Worm (Caenorhabditis elegans) whole organism, L3 larva: ENCODE results near the gene mfsd-6.
A peak's percentile ranks its signal among the peaks of the same experiment; 100 is the strongest.

ENCODE experiments used
- ZK546.5 ChIP-seq: sonication (generic microtip); optimal IDR thresholded peaks from 2 replicates; lab custom pipeline; 2017; ENCODE audit warnings: missing biosample characterization, missing genetic modification characterization
- aly-2 ChIP-seq: fragments of 150-350 bp; optimal IDR thresholded peaks from 2 replicates; lab custom pipeline; 2014; ENCODE audit warnings: missing biosample characterization, missing genetic modification characterization
- ama-1 ChIP-seq: fragments of 150-350 bp; optimal IDR thresholded peaks from 2 replicates; lab custom pipeline; 2018
- ceh-28 ChIP-seq: fragments of 150-350 bp; optimal IDR thresholded peaks from 2 replicates; lab custom pipeline; 2014; ENCODE audit warnings: missing biosample characterization, missing genetic modification reagents, missing genetic modification characterization
- ceh-82 ChIP-seq: fragments of 150-350 bp; optimal IDR thresholded peaks from 2 replicates; lab custom pipeline; 2014; ENCODE audit warnings: missing biosample characterization, missing genetic modification characterization
- ceh-9 ChIP-seq: sonication (generic microtip); optimal IDR thresholded peaks from 2 replicates; lab custom pipeline; 2018; ENCODE audit warnings: missing biosample characterization, missing genetic modification characterization
- daf-12 ChIP-seq: fragments of 150-350 bp; optimal IDR thresholded peaks from 2 replicates; lab custom pipeline; 2014; ENCODE audit warnings: missing biosample characterization, missing genetic modification reagents, missing genetic modification characterization
- egl-27 ChIP-seq: sonication (generic microtip); optimal IDR thresholded peaks from 4 replicates; lab custom pipeline; 2017; ENCODE audit warnings: missing biosample characterization, missing genetic modification reagents, missing genetic modification characterization
- elt-1 ChIP-seq: fragments of 150-350 bp; optimal IDR thresholded peaks from 2 replicates; lab custom pipeline; 2014; ENCODE audit warnings: missing biosample characterization, missing genetic modification characterization
- elt-2 ChIP-seq: sonication (generic microtip); optimal IDR thresholded peaks from 2 replicates; lab custom pipeline; 2016; ENCODE audit warnings: missing genetic modification reagents, mild to moderate bottlenecking, missing genetic modification characterization, missing compliant biosample characterization
- elt-3 ChIP-seq, 3 experiments: fragments of 150-350 bp in 1 of 3; sonication (generic microtip) in 2 of 3; optimal IDR thresholded peaks; 2 replicates in 2 of 3; 4 replicates in 1 of 3; lab custom pipeline; 2014 to 2017; ENCODE audit warnings: missing biosample characterization in 3 of 3, missing genetic modification characterization in 3 of 3
- eor-1 ChIP-seq, 2 experiments: fragments of 150-350 bp; optimal IDR thresholded peaks; 2 replicates each; lab custom pipeline; 2014 to 2018; ENCODE audit warnings: missing biosample characterization in 2 of 2, missing genetic modification characterization in 2 of 2
- fkh-2 ChIP-seq: fragments of 150-350 bp; optimal IDR thresholded peaks from 2 replicates; lab custom pipeline; 2014; ENCODE audit warnings: missing biosample characterization, missing genetic modification reagents, missing genetic modification characterization
- fos-1 ChIP-seq: fragments of 150-350 bp; optimal IDR thresholded peaks from 2 replicates; lab custom pipeline; 2014; ENCODE audit warnings: missing biosample characterization, missing genetic modification characterization
- hmg-11 ChIP-seq: sonication (generic microtip); optimal IDR thresholded peaks from 2 replicates; lab custom pipeline; 2016; ENCODE audit warnings: missing genetic modification characterization, missing compliant biosample characterization
- jun-1 ChIP-seq: fragments of 150-350 bp; optimal IDR thresholded peaks from 2 replicates; lab custom pipeline; 2014; ENCODE audit warnings: missing biosample characterization, missing genetic modification reagents, missing genetic modification characterization
- lin-15B ChIP-seq: fragments of 150-350 bp; optimal IDR thresholded peaks from 2 replicates; lab custom pipeline; 2014; ENCODE audit warnings: missing biosample characterization, missing genetic modification characterization
- lin-39 ChIP-seq: fragments of 150-350 bp; optimal IDR thresholded peaks from 2 replicates; lab custom pipeline; 2018; ENCODE audit warnings: missing biosample characterization, missing genetic modification reagents, missing genetic modification characterization
- lsy-12 ChIP-seq: sonication (generic microtip); optimal IDR thresholded peaks from 2 replicates; lab custom pipeline; 2016; ENCODE audit warnings: mild to moderate bottlenecking, missing genetic modification characterization, missing compliant biosample characterization
- mdl-1 ChIP-seq: fragments of 150-350 bp; optimal IDR thresholded peaks from 2 replicates; lab custom pipeline; 2014; ENCODE audit warnings: missing biosample characterization, missing genetic modification characterization
- mml-1 ChIP-seq: fragments of 150-350 bp; sonication (generic microtip); optimal IDR thresholded peaks from 3 replicates; lab custom pipeline; 2014; ENCODE audit warnings: missing biosample characterization, missing genetic modification characterization
- nfya-1 ChIP-seq: sonication (generic microtip); optimal IDR thresholded peaks from 2 replicates; lab custom pipeline; 2017; ENCODE audit warnings: missing genetic modification characterization, mild to moderate bottlenecking, missing compliant biosample characterization, antibody characterized with exemption, moderate library complexity; ENCODE audit not compliant: insufficient read depth
- nhr-11 ChIP-seq: fragments of 150-350 bp; optimal IDR thresholded peaks from 2 replicates; lab custom pipeline; 2014; ENCODE audit warnings: missing biosample characterization, missing genetic modification characterization
- nhr-12 ChIP-seq: fragments of 150-350 bp; optimal IDR thresholded peaks from 2 replicates; lab custom pipeline; 2014; ENCODE audit warnings: missing biosample characterization, missing genetic modification characterization
- nhr-23 ChIP-seq: fragments of 150-350 bp; optimal IDR thresholded peaks from 2 replicates; lab custom pipeline; 2014; ENCODE audit warnings: missing biosample characterization, missing genetic modification reagents, missing genetic modification characterization
- nhr-237 ChIP-seq: fragments of 150-350 bp; optimal IDR thresholded peaks from 2 replicates; lab custom pipeline; 2014; ENCODE audit warnings: missing biosample characterization, missing genetic modification characterization
- nhr-25 ChIP-seq: sonication (generic microtip); optimal IDR thresholded peaks from 2 replicates; lab custom pipeline; 2017; ENCODE audit warnings: missing biosample characterization, missing genetic modification characterization
- nhr-28 ChIP-seq: fragments of 150-350 bp; optimal IDR thresholded peaks from 2 replicates; lab custom pipeline; 2014; ENCODE audit warnings: missing biosample characterization, missing genetic modification characterization
- nhr-43 ChIP-seq: sonication (generic microtip); optimal IDR thresholded peaks from 2 replicates; lab custom pipeline; 2016; ENCODE audit warnings: mild to moderate bottlenecking, missing genetic modification characterization, missing compliant biosample characterization; ENCODE audit not compliant: poor library complexity, severe bottlenecking
- nhr-76 ChIP-seq: fragments of 150-350 bp; sonication (generic microtip); optimal IDR thresholded peaks from 5 replicates; lab custom pipeline; 2014; ENCODE audit warnings: missing biosample characterization, missing genetic modification characterization
- nhr-77 ChIP-seq: fragments of 150-350 bp; optimal IDR thresholded peaks from 2 replicates; lab custom pipeline; 2014; ENCODE audit warnings: missing biosample characterization, missing genetic modification characterization
- pha-4 ChIP-seq: fragments of 150-350 bp; optimal IDR thresholded peaks from 2 replicates; lab custom pipeline; 2014; ENCODE audit warnings: missing biosample characterization, missing genetic modification reagents, missing genetic modification characterization
- sea-2 ChIP-seq: fragments of 150-350 bp; sonication (generic microtip); optimal IDR thresholded peaks from 4 replicates; lab custom pipeline; 2014; ENCODE audit warnings: missing biosample characterization, missing genetic modification reagents, missing genetic modification characterization
- snpc-4 ChIP-seq: fragments of 150-350 bp; optimal IDR thresholded peaks from 2 replicates; lab custom pipeline; 2014; ENCODE audit warnings: missing biosample characterization, missing genetic modification characterization
- tbx-2 ChIP-seq: sonication (generic microtip); optimal IDR thresholded peaks from 2 replicates; lab custom pipeline; 2016; ENCODE audit warnings: mild to moderate bottlenecking, missing genetic modification characterization, missing compliant biosample characterization
- unc-39 ChIP-seq: sonication (generic microtip); optimal IDR thresholded peaks from 4 replicates; lab custom pipeline; 2017; ENCODE audit warnings: missing biosample characterization, missing genetic modification characterization
- unc-62 ChIP-seq: fragments of 150-350 bp; sonication (generic microtip); optimal IDR thresholded peaks from 4 replicates; lab custom pipeline; 2014; ENCODE audit warnings: missing biosample characterization, missing genetic modification reagents, missing genetic modification characterization
- ztf-11 ChIP-seq: fragments of 150-350 bp; optimal IDR thresholded peaks from 2 replicates; lab custom pipeline; 2014; ENCODE audit warnings: missing biosample characterization, missing genetic modification characterization
- ztf-4 ChIP-seq: fragments of 150-350 bp; optimal IDR thresholded peaks from 2 replicates; lab custom pipeline; 2014; ENCODE audit warnings: missing biosample characterization, missing genetic modification characterization

Gene mfsd-6

ce11 chrIII:7579324-7579723 is at the start of gene mfsd-6:
Gene mfsd-6, minus strand, starts transcription at chrIII:7579411.
- TF ChIP-seq mdl-1 (no peak), pha-4 (tag; lab: Kevin White, UChicago) (no peak), nhr-43 (tag; lab: Kevin White, UChicago) (no peak), nhr-12 (tag; lab: Kevin White, UChicago) (no peak), egl-27 (no peak), nfya-1 (peak; percentile 8), ZK546.5 (no peak), lin-39 (tag; lab: Kevin White, UChicago) (no peak)

- TF ChIP-seq nhr-76 (tag; lab: Kevin White, UChicago) (no peak), unc-39 (no peak)
These were observed 45.9 kb upstream of the mfsd-6 start, which contains the start of gene fbn-1 for ce11 chrIII:7625086-7625485. Gene fbn-1, plus strand, starts transcription at chrIII:7625386.

DNA sequence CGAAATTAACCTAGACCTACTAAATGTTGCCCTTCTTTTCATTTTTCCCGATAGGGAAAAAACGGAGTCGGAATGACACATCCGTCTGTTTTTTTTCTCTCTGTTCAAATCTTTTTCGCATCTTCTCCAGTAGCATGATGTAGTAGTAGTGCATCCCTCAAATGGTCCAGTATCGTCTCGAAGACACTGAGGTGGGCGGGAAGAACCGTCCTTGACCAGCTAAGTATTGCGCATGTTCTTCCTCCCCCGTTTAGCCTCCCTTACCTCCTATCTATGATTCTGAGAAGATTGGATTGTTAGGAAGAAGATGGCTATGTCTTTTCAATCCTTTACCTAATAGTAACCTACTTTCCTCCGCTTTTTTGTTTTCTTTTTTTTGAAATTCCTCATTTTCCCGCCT is 43.7 kb upstream of the mfsd-6 start:
- TF ChIP-seq unc-62 (GFP tag; lab: Kevin White, UChicago): no peak
- TF ChIP-seq nhr-77 (tag; lab: Kevin White, UChicago): no peak
- TF ChIP-seq nfya-1: no peak
- peak in 1 of 3 experiments; percentile 64 for TF ChIP-seq elt-3 (tag; optimal IDR thresholded peaks at IDR 0.05; lab: Kevin White, UChicago)
- no peak for TF ChIP-seq egl-27
- TF ChIP-seq nhr-23 (tag; lab: Kevin White, UChicago): peak; percentile 3
- TF ChIP-seq nhr-25 (tag; lab: Kevin White, UChicago): peak; percentile 12
- TF ChIP-seq nhr-12 (tag; lab: Kevin White, UChicago): no peak

DNA sequence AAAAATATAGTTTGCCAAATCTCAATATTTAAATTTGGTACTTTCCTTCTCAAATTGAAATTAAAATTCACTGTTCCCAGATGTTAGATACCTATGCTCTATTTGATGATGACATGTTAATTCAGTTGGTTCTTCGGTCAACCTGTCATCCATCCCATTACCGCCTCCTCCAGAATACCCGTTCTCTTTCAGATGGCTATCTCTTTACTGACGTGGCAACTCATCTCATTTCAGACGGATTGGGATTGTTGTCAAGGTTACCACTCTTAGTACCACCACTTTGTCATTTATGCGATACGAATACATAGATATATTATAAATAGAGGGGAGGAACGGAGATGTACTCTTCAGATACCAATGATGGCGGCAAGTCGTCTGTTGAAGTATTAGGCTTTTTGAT is 42.1 kb upstream of the mfsd-6 start:
- TF ChIP-seq ama-1 (lab: Kevin White, UChicago): no peak

ce11 chrIII:7619846-7620245 is 40.6 kb upstream of the mfsd-6 start:
- TF ChIP-seq lin-15B (tag; lab: Kevin White, UChicago) (no peak), nfya-1 (no peak), pha-4 (tag; lab: Kevin White, UChicago) (no peak), lin-39 (tag; lab: Kevin White, UChicago) (no peak), jun-1 (no peak), lsy-12 (no peak), ceh-28 (tag; lab: Kevin White, UChicago) (no peak), fkh-2 (tag; lab: Kevin White, UChicago) (no peak), elt-2 (no peak), nhr-11 (tag; lab: Kevin White, UChicago) (no peak), elt-1 (tag; lab: Kevin White, UChicago) (no peak), ZK546.5 (no peak), ceh-82 (tag; lab: Kevin White, UChicago) (no peak), ama-1 (lab: Kevin White, UChicago) (no peak), ceh-9 (tag; lab: Kevin White, UChicago) (no peak), snpc-4 (tag; lab: Kevin White, UChicago) (no peak), unc-39 (no peak), nhr-28 (tag; lab: Kevin White, UChicago) (no peak), daf-12 (tag; lab: Kevin White, UChicago) (no peak)

ce11 chrIII:7618294-7618693 is 39.1 kb upstream of the mfsd-6 start:
- no peak for TF ChIP-seq daf-12 (tag; lab: Kevin White, UChicago)
- no peak for TF ChIP-seq ztf-4 (tag; lab: Kevin White, UChicago)
- peak; percentile 77 for TF ChIP-seq nhr-23 (tag; lab: Kevin White, UChicago)

- TF ChIP-seq egl-27 (no peak), ztf-11 (tag; lab: Kevin White, UChicago) (no peak), nhr-12 (tag; lab: Kevin White, UChicago) (no peak), elt-1 (tag; lab: Kevin White, UChicago) (no peak), nhr-25 (tag; lab: Kevin White, UChicago) (no peak), fos-1 (tag; lab: Kevin White, UChicago) (no peak), mml-1 (tag; lab: Kevin White, UChicago) (no peak), sea-2 (GFP tag; lab: Kevin White, UChicago) (no peak), daf-12 (tag; lab: Kevin White, UChicago) (no peak), snpc-4 (tag; lab: Kevin White, UChicago) (no peak), aly-2 (tag; lab: Kevin White, UChicago) (no peak), hmg-11 (tag; lab: Kevin White, UChicago) (no peak), nhr-237 (tag; lab: Kevin White, UChicago) (no peak), elt-2 (no peak), jun-1 (no peak), eor-1 (tag; optimal IDR thresholded peaks at IDR 0.05; lab: Kevin White, UChicago) (no peak), tbx-2 (tag; lab: Kevin White, UChicago) (no peak), nhr-43 (tag; lab: Kevin White, UChicago) (no peak), ZK546.5 (no peak)
These were observed 37.0 kb upstream of the mfsd-6 start, which contains the start of gene T04A6.1 for ce11 chrIII:7616228-7616627. Gene T04A6.1, plus strand, starts transcription at chrIII:7616528.
